Worm (Caenorhabditis elegans) whole organism, L2 larva: ENCODE data around the gene Y61A9LA.4.

ENCODE experiments used
- R02D3.7 ChIP-seq: fragments of 150-350 bp; optimal IDR thresholded peaks from 2 replicates; lab custom pipeline; 2014; ENCODE audit warnings: missing biosample characterization, missing genetic modification characterization
- ama-1 ChIP-seq: fragments of 150-350 bp; optimal IDR thresholded peaks from 2 replicates; lab custom pipeline; 2018; ENCODE audit warnings: inconsistent platforms
- nhr-10 ChIP-seq: sonication (generic microtip); optimal IDR thresholded peaks from 2 replicates; lab custom pipeline; 2017; ENCODE audit warnings: missing biosample characterization, missing genetic modification characterization
- nhr-6 ChIP-seq: fragments of 150-350 bp; optimal IDR thresholded peaks from 2 replicates; lab custom pipeline; 2014; ENCODE audit warnings: missing biosample characterization, missing genetic modification characterization
- unc-39 ChIP-seq: fragments of 150-350 bp; optimal IDR thresholded peaks from 2 replicates; lab custom pipeline; 2014; ENCODE audit warnings: missing biosample characterization, missing genetic modification characterization
- ztf-4 ChIP-seq: fragments of 150-350 bp; optimal IDR thresholded peaks from 2 replicates; lab custom pipeline; 2014; ENCODE audit warnings: missing biosample characterization, missing genetic modification characterization

DNA sequence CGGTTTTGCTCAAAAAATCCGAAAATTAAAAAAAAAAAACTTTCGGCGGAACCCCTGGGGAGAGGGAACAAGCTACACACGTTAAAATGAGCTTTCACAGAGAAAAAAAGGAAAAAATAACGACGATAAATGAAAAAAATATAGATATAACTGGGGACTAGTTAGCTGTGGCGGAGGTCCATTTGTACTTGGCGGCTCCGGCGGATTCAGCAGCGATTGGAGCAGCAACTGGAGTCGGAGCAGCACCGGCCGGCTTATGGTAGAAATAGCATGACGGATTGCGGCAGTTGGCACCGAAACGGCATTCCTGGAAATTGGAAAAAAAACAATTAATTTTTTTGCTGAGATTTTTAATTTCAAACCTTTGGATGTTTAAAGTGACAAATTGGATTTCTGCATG lies 2.0 kb downstream of the Y61A9LA.4 start:
- no peak for TF ChIP-seq nhr-6 (tag; lab: Kevin White, UChicago)
- no peak for TF ChIP-seq ztf-4 (tag; lab: Kevin White, UChicago)
- TF ChIP-seq ama-1 (lab: Kevin White, UChicago) = no peak
- no peak for TF ChIP-seq R02D3.7 (tag; lab: Kevin White, UChicago)
- no peak for TF ChIP-seq unc-39 (tag; lab: Kevin White, UChicago)
- TF ChIP-seq nhr-10 (tag; lab: Kevin White, UChicago) = no peak
